Fruit fly (Drosophila melanogaster) whole organism, embryonic: ENCODE results near the gene Unc-115b.
A peak's percentile ranks its signal among the peaks of the same experiment; 100 is the strongest.

Experiments used
- Asciz ChIP-seq: fragments of 200-800 bp; sonication (Bioruptor generic); optimal IDR thresholded peaks from 2 replicates; lab custom pipeline; 2017; ENCODE audit warnings: missing biosample characterization, mild to moderate bottlenecking, missing genetic modification characterization, missing genetic modification reagents
- CG10543 ChIP-seq: fragments of 200-800 bp; sonication (Bioruptor generic); optimal IDR thresholded peaks from 3 replicates; lab custom pipeline; 2017; ENCODE audit warnings: missing biosample characterization, mild to moderate bottlenecking, missing genetic modification characterization, moderate library complexity
- CG10979 ChIP-seq: fragments of 200-800 bp; sonication (Bioruptor generic); optimal IDR thresholded peaks from 2 replicates; lab custom pipeline; 2018; ENCODE audit warnings: missing biosample characterization, mild to moderate bottlenecking, missing genetic modification characterization, moderate library complexity
- CG13424 ChIP-seq: fragments of 200-800 bp; sonication (Bioruptor generic); optimal IDR thresholded peaks from 2 replicates; lab custom pipeline; 2019; ENCODE audit warnings: missing biosample characterization, mild to moderate bottlenecking, missing genetic modification characterization, moderate library complexity
- CG17568 ChIP-seq: fragments of 200-800 bp; sonication (Bioruptor generic); optimal IDR thresholded peaks from 2 replicates; lab custom pipeline; 2018; ENCODE audit warnings: missing biosample characterization, mild to moderate bottlenecking, missing genetic modification characterization, moderate library complexity
- CG18599 ChIP-seq: fragments of 200-800 bp; sonication (Bioruptor generic); optimal IDR thresholded peaks from 3 replicates; lab custom pipeline; 2017; ENCODE audit warnings: missing biosample characterization, missing genetic modification characterization, mild to moderate bottlenecking, moderate library complexity, missing genetic modification reagents
- CG18619 ChIP-seq: fragments of 200-800 bp; sonication (Bioruptor generic); optimal IDR thresholded peaks from 3 replicates; lab custom pipeline; 2017; ENCODE audit warnings: missing biosample characterization, mild to moderate bottlenecking, missing genetic modification characterization
- CG2120 ChIP-seq: fragments of 200-800 bp; sonication (Bioruptor generic); optimal IDR thresholded peaks from 3 replicates; lab custom pipeline; 2016; ENCODE audit warnings: missing biosample characterization, missing genetic modification characterization
- CG30403 ChIP-seq: fragments of 200-800 bp; sonication (Bioruptor generic); optimal IDR thresholded peaks from 3 replicates; lab custom pipeline; 2016; ENCODE audit warnings: missing biosample characterization, missing genetic modification characterization
- CG3163 ChIP-seq: fragments of 200-800 bp; sonication (Bioruptor generic); optimal IDR thresholded peaks from 3 replicates; lab custom pipeline; 2016; ENCODE audit warnings: missing biosample characterization, missing genetic modification characterization
- CG42726 ChIP-seq: fragments of 200-800 bp; sonication (Bioruptor generic); IDR thresholded peaks from 2 replicates; pipeline ENCODE4 v1.3.6; 2022; ENCODE audit warnings: missing biosample characterization, missing genetic modification characterization; ENCODE audit not compliant: partially characterized antibody
- CG6272 ChIP-seq: fragments of 200-800 bp; sonication (Bioruptor generic); IDR thresholded peaks from 2 replicates; pipeline ENCODE4 v1.3.6; 2022; ENCODE audit warnings: missing biosample characterization, missing genetic modification characterization
- CG7786 ChIP-seq: fragments of 200-800 bp; sonication (Bioruptor generic); optimal IDR thresholded peaks from 2 replicates; lab custom pipeline; 2016; ENCODE audit warnings: missing biosample characterization, missing genetic modification characterization
- CG7839 ChIP-seq: fragments of 200-800 bp; sonication (Bioruptor generic); optimal IDR thresholded peaks from 3 replicates; lab custom pipeline; 2018; ENCODE audit warnings: missing biosample characterization, mild to moderate bottlenecking, missing genetic modification characterization, moderate library complexity
- CG7963 ChIP-seq: fragments of 200-800 bp; sonication (Bioruptor generic); IDR thresholded peaks from 3 replicates; pipeline ENCODE4 v1.3.6; 2022; ENCODE audit warnings: missing biosample characterization, missing genetic modification characterization; ENCODE audit not compliant: partially characterized antibody
- CTCF ChIP-seq: fragments of 200-800 bp; sonication (Bioruptor generic); optimal IDR thresholded peaks from 2 replicates; lab custom pipeline; 2017; ENCODE audit warnings: missing biosample characterization, mild to moderate bottlenecking, missing genetic modification characterization, moderate library complexity
- Dll ChIP-seq: fragments of 200-800 bp; sonication (Bioruptor generic); IDR thresholded peaks from 4 replicates; pipeline ENCODE4 v1.3.6; 2022; ENCODE audit warnings: missing biosample characterization, missing genetic modification characterization; ENCODE audit not compliant: partially characterized antibody
- Elba2 ChIP-seq: fragments of 200-800 bp; sonication (Bioruptor generic); optimal IDR thresholded peaks from 3 replicates; lab custom pipeline; 2016; ENCODE audit warnings: missing biosample characterization, missing genetic modification characterization
- Fer3 ChIP-seq: fragments of 200-800 bp; sonication (Bioruptor generic); optimal IDR thresholded peaks from 2 replicates; lab custom pipeline; 2018; ENCODE audit warnings: missing biosample characterization, mild to moderate bottlenecking, missing genetic modification characterization, moderate library complexity
- Gug ChIP-seq: fragments of 200-800 bp; sonication (Bioruptor generic); IDR thresholded peaks from 4 replicates; pipeline ENCODE4 v1.3.6; 2022; ENCODE audit warnings: missing biosample characterization, missing genetic modification characterization
- H15 ChIP-seq: fragments of 200-800 bp; sonication (Bioruptor generic); IDR thresholded peaks from 3 replicates; pipeline ENCODE4 v1.3.6; 2022; ENCODE audit warnings: missing biosample characterization, missing genetic modification characterization
- Hsf ChIP-seq: fragments of 200-800 bp; sonication (Bioruptor generic); optimal IDR thresholded peaks from 3 replicates; lab custom pipeline; 2016; ENCODE audit warnings: missing biosample characterization, missing genetic modification characterization
- Med ChIP-seq: fragments of 200-800 bp; sonication (Bioruptor generic); peaks from one replicate; lab custom pipeline; 2016; ENCODE audit warnings: missing biosample characterization, missing genetic modification characterization, mild to moderate bottlenecking, inconsistent platforms, moderate library complexity
- NC2β ChIP-seq: fragments of 200-800 bp; sonication (Bioruptor generic); optimal IDR thresholded peaks from 2 replicates; lab custom pipeline; 2016; ENCODE audit warnings: missing biosample characterization, missing genetic modification characterization
- Oli ChIP-seq: fragments of 200-800 bp; sonication (Bioruptor generic); optimal IDR thresholded peaks from 2 replicates; lab custom pipeline; 2018; ENCODE audit warnings: missing biosample characterization, mild to moderate bottlenecking, missing genetic modification characterization, moderate library complexity
- Pdp1 ChIP-seq, 2 experiments: fragments of 200-800 bp; sonication (Bioruptor generic); optimal IDR thresholded peaks; 3 replicates each; lab custom pipeline; 2016; ENCODE audit warnings: missing biosample characterization in 2 of 2, missing genetic modification characterization in 2 of 2, mild to moderate bottlenecking in 1 of 2, moderate library complexity in 1 of 2
- TFAM ChIP-seq: fragments of 200-800 bp; sonication (Bioruptor generic); optimal IDR thresholded peaks from 2 replicates; lab custom pipeline; 2017; ENCODE audit warnings: missing biosample characterization, missing genetic modification characterization, inconsistent platforms
- cg ChIP-seq: fragments of 200-800 bp; sonication (Bioruptor generic); optimal IDR thresholded peaks from 3 replicates; lab custom pipeline; 2019; ENCODE audit warnings: missing biosample characterization, mild to moderate bottlenecking, missing genetic modification characterization, moderate library complexity
- crol ChIP-seq: fragments of 200-800 bp; sonication (Bioruptor generic); IDR thresholded peaks from 2 replicates; pipeline ENCODE4 v1.3.6; 2022; ENCODE audit warnings: missing biosample characterization, missing genetic modification characterization
- dpn ChIP-seq, 2 experiments: fragments of 200-800 bp; sonication (Bioruptor generic); optimal IDR thresholded peaks; 3 replicates each; lab custom pipeline; 2016; ENCODE audit warnings: missing biosample characterization in 2 of 2, missing genetic modification characterization in 2 of 2
- exex ChIP-seq: fragments of 200-800 bp; sonication (Bioruptor generic); optimal IDR thresholded peaks from 4 replicates; lab custom pipeline; 2018; ENCODE audit warnings: missing biosample characterization, mild to moderate bottlenecking, missing genetic modification characterization, moderate library complexity
- pros ChIP-seq: fragments of 200-800 bp; sonication (Bioruptor generic); optimal IDR thresholded peaks from 3 replicates; lab custom pipeline; 2019; ENCODE audit warnings: missing biosample characterization, mild to moderate bottlenecking, missing genetic modification characterization, moderate library complexity
- rib ChIP-seq: fragments of 200-800 bp; sonication (Bioruptor generic); IDR thresholded peaks from 2 replicates; pipeline ENCODE4 v1.3.6; 2022; ENCODE audit warnings: missing biosample characterization, missing genetic modification characterization
- sens ChIP-seq: fragments of 200-800 bp; sonication (Bioruptor generic); peaks from one replicate; lab custom pipeline; 2016; ENCODE audit warnings: missing biosample characterization, missing genetic modification characterization
- sima ChIP-seq: fragments of 200-800 bp; sonication (Bioruptor generic); optimal IDR thresholded peaks from 2 replicates; lab custom pipeline; 2016; ENCODE audit warnings: missing biosample characterization, missing genetic modification characterization
- sug ChIP-seq: fragments of 200-800 bp; optimal IDR thresholded peaks from 2 replicates; lab custom pipeline; 2019; ENCODE audit warnings: missing biosample characterization, mild to moderate bottlenecking, missing genetic modification characterization, moderate library complexity
- tll ChIP-seq, 2 experiments: fragments of 200-800 bp in 1 of 2; fragments of >200 bp in 1 of 2; sonication (Bioruptor generic) in 1 of 2; optimal IDR thresholded peaks; 2 replicates each; lab custom pipeline; 2017 to 2019; ENCODE audit warnings: missing biosample characterization in 2 of 2, missing genetic modification characterization in 2 of 2, mild to moderate bottlenecking in 1 of 2, moderate library complexity in 1 of 2
- tx ChIP-seq: fragments of 200-800 bp; sonication (Bioruptor generic); optimal IDR thresholded peaks from 2 replicates; lab custom pipeline; 2016; ENCODE audit warnings: missing biosample characterization, missing genetic modification characterization
- z ChIP-seq: fragments of 200-800 bp; sonication (Bioruptor generic); IDR thresholded peaks from 3 replicates; pipeline ENCODE4 v1.3.6; 2022; ENCODE audit warnings: missing biosample characterization, missing genetic modification characterization

Unc-115b gene

DNA sequence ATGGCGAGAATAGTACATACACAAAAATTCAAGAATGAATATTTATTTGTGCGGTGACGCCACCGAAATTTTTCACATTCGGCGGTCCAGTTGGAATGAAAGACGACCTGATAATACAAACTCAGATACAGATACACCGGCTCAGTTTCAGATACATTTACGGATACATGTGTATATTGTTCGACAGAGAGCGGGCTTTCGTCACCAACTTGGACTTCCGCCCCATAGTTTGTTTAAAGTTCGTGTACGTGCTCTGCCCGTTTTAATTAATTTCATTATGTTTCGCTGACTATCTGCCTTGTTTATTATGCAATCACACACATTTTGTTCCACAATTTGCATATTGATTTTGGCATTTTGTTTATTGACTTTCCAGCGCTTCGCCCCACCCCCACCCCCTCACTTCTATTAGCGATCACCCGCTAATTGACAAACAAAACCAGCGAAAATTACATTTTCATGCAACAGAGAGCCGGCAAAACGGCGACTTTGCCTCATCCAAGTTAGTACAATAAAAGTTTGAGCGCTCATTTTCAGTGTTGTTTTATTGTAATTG, 8.7 kb upstream of the Unc-115b start (continued):
- peak; percentile 38 for TF ChIP-seq CG2120
- TF ChIP-seq CG18599 (GFP tag; lab: Kevin White, UChicago): peak; percentile 2
- TF ChIP-seq tll (GFP tag; optimal IDR thresholded peaks at IDR 0.05; lab: Kevin White, UChicago): no peak
- peak; percentile 58 for TF ChIP-seq Asciz (GFP tag; lab: Kevin White, UChicago)
- peak; percentile 16 for TF ChIP-seq CG7786 (GFP tag; lab: Kevin White, UChicago)
- no peak for TF ChIP-seq crol (GFP tag; lab: Robert Waterston, UW)
- TF ChIP-seq dpn (GFP tag; optimal IDR thresholded peaks at IDR 0.05; lab: Kevin White, UChicago): peak in 1 of 2 experiments; percentile 23
- no peak for TF ChIP-seq CG18619
- TF ChIP-seq CG17568 (GFP tag; lab: Kevin White, UChicago): peak; percentile 41
- TF ChIP-seq CG3163 (GFP tag; lab: Kevin White, UChicago): peak; percentile 49

DNA sequence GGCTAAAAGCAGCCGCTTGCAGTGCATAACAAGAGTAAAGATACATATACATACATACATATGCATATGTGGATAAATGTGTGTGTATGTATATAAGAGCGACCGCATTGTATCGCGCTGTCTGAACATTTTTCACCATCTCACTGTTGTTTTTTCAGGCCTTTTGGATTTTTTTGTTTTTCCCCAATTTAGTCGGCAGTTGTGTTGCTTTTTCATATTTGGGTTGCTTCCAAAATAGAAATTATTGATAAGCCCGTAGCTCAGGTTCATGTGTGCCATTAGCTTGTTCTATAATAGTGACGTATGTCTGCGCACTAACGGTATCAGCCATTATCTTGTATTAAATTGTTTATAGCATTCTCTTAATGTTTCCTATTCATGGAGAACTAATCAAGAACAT, 7.9 kb upstream of the Unc-115b start:
- TF ChIP-seq CG10543 (GFP tag; lab: Kevin White, UChicago): peak; percentile 20
- TF ChIP-seq Pdp1 (GFP tag; optimal IDR thresholded peaks at IDR 0.05; lab: Kevin White, UChicago): peak in 1 of 2 experiments; percentile 62
- no peak for TF ChIP-seq CG7963 (GFP tag; lab: Robert Waterston, UW)
- TF ChIP-seq cg (GFP tag; lab: Kevin White, UChicago): peak; percentile 54
- TF ChIP-seq sens: peak; percentile 42
- peak; percentile 2 for TF ChIP-seq sug (tag; lab: Kevin White, UChicago)
- peak; percentile 71 for TF ChIP-seq exex
- peak; percentile 14 for TF ChIP-seq Med (GFP tag; lab: Kevin White, UChicago)
- no peak for TF ChIP-seq rib (GFP tag; lab: Robert Waterston, UW)

DNA sequence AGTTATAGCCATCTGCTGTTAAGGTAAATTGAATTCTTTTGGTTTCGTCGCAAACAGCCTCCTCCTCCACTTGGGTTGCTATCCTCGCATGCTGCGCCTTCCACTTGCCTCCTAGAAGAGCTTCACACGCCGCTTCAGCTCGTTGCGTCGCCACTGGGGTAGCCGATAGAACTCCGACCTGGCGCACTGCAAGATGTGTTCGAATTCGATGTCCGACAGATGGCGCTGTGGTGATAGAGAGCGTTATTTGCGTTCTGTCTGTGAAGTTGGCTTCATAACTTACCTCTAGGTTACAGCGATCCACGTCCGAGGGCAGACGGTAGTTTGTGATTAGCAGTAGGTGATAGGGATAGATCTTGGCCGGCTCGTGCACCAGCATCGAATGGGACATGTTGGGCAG, 2.4 kb upstream of the Unc-115b start:
- no peak for TF ChIP-seq tx (GFP tag; lab: Kevin White, UChicago)
- TF ChIP-seq CG10979 (tag; lab: Kevin White, UChicago): peak; percentile 92
- no peak for TF ChIP-seq Elba2 (GFP tag; lab: Kevin White, UChicago)
- TF ChIP-seq Hsf: no peak
- TF ChIP-seq z (GFP tag; lab: Robert Waterston, UW): no peak
- no peak for TF ChIP-seq CG6272 (GFP tag; lab: Robert Waterston, UW)
- no peak for TF ChIP-seq CG30403 (GFP tag; lab: Kevin White, UChicago)
- TF ChIP-seq TFAM: no peak
- TF ChIP-seq CTCF (GFP tag; lab: Kevin White, UChicago): peak; percentile 86
- no peak for TF ChIP-seq CG42726 (GFP tag; lab: Robert Waterston, UW)
- no peak for TF ChIP-seq NC2β (GFP tag; lab: Kevin White, UChicago)
- no peak for TF ChIP-seq CG13424 (tag; lab: Kevin White, UChicago)
- TF ChIP-seq sima (GFP tag; lab: Kevin White, UChicago): no peak
- no peak for TF ChIP-seq Oli (tag; lab: Kevin White, UChicago)
- peak; percentile 26 for TF ChIP-seq Med (GFP tag; lab: Kevin White, UChicago)
- no peak for TF ChIP-seq CG7839 (tag; lab: Kevin White, UChicago)
- no peak for TF ChIP-seq Fer3
- TF ChIP-seq Dll (GFP tag; lab: Robert Waterston, UW): no peak
- TF ChIP-seq H15 (GFP tag; lab: Robert Waterston, UW): no peak
- no peak for TF ChIP-seq Gug (GFP tag; lab: Robert Waterston, UW)
- TF ChIP-seq pros (GFP tag; lab: Kevin White, UChicago): no peak
- TF ChIP-seq CG7963 (GFP tag; lab: Robert Waterston, UW): no peak
